Worm (Caenorhabditis elegans) whole organism, early embryonic: Measurements from ENCODE around the gene T10B9.14.

Source experiments
- B0310.2 ChIP-seq: sonication (generic microtip); optimal IDR thresholded peaks from 2 replicates; lab custom pipeline; 2016; ENCODE audit warnings: mild to moderate bottlenecking, missing genetic modification characterization, missing compliant biosample characterization
- F13C5.2 ChIP-seq: sonication (generic microtip); optimal IDR thresholded peaks from 2 replicates; lab custom pipeline; 2017; ENCODE audit warnings: mild to moderate bottlenecking, missing genetic modification characterization, inconsistent platforms, missing compliant biosample characterization
- aly-1 ChIP-seq: sonication (generic microtip); optimal IDR thresholded peaks from 2 replicates; lab custom pipeline; 2016; ENCODE audit warnings: missing genetic modification characterization, missing compliant biosample characterization
- ama-1 ChIP-seq: fragments of 150-350 bp; optimal IDR thresholded peaks from 2 replicates; lab custom pipeline; 2014
- ceh-13 ChIP-seq: fragments of 200-800 bp; sonication (Bioruptor generic); optimal IDR thresholded peaks from 2 replicates; lab custom pipeline; 2018; ENCODE audit warnings: mild to moderate bottlenecking, missing genetic modification characterization, missing compliant biosample characterization
- ceh-36 ChIP-seq: sonication (generic microtip); optimal IDR thresholded peaks from 2 replicates; lab custom pipeline; 2016; ENCODE audit warnings: missing genetic modification characterization, inconsistent platforms, missing compliant biosample characterization
- ets-7 ChIP-seq: sonication (generic microtip); optimal IDR thresholded peaks from 2 replicates; lab custom pipeline; 2016; ENCODE audit warnings: missing genotype, missing genetic modification characterization, missing compliant biosample characterization
- flt-1 ChIP-seq: fragments of 200-800 bp; sonication (Bioruptor generic); IDR thresholded peaks from 2 replicates; pipeline ENCODE4 v1.3.6; 2022; ENCODE audit warnings: missing genetic modification characterization, missing compliant biosample characterization
- hmbx-1 ChIP-seq: sonication (generic microtip); optimal IDR thresholded peaks from 2 replicates; lab custom pipeline; 2016; ENCODE audit warnings: mild to moderate bottlenecking, missing genetic modification characterization, missing compliant biosample characterization
- hmg-4 ChIP-seq: fragments of 200-800 bp; sonication (Bioruptor generic); optimal IDR thresholded peaks from 2 replicates; lab custom pipeline; 2018; ENCODE audit warnings: mild to moderate bottlenecking, missing genetic modification characterization, missing compliant biosample characterization
- hnd-1 ChIP-seq: sonication (generic microtip); optimal IDR thresholded peaks from 2 replicates; lab custom pipeline; 2016; ENCODE audit warnings: missing genetic modification characterization, missing compliant biosample characterization
- pes-1 ChIP-seq: fragments of 200-800 bp; sonication (Bioruptor generic); IDR thresholded peaks from 2 replicates; pipeline ENCODE4 v1.3.6; 2022; ENCODE audit warnings: missing genetic modification reagents, missing genetic modification characterization, missing compliant biosample characterization
- scrt-1 ChIP-seq: fragments of 200-800 bp; sonication (Bioruptor generic); IDR thresholded peaks from 2 replicates; pipeline ENCODE4 v1.3.6; 2022; ENCODE audit warnings: missing genetic modification characterization, missing compliant biosample characterization
- sea-1 ChIP-seq: fragments of 200-800 bp; sonication (Bioruptor generic); conservative IDR thresholded peaks from 2 replicates; pipeline ENCODE4 v1.3.6; 2022; ENCODE audit warnings: missing genetic modification characterization, missing compliant biosample characterization
- tbx-11 ChIP-seq: fragments of 200-800 bp; sonication (Bioruptor generic); IDR thresholded peaks from 2 replicates; pipeline ENCODE4 v1.3.6; 2022; ENCODE audit warnings: missing genetic modification characterization, missing compliant biosample characterization
- tbx-37 ChIP-seq: fragments of 200-800 bp; sonication (Bioruptor generic); conservative IDR thresholded peaks from 2 replicates; pipeline ENCODE4 v1.3.6; 2022; ENCODE audit warnings: missing genetic modification reagents, missing genetic modification characterization, missing compliant biosample characterization
- tra-4 ChIP-seq: sonication (generic microtip); optimal IDR thresholded peaks from 2 replicates; lab custom pipeline; 2017; ENCODE audit warnings: missing genetic modification characterization, missing compliant biosample characterization

Gene T10B9.14

DNA sequence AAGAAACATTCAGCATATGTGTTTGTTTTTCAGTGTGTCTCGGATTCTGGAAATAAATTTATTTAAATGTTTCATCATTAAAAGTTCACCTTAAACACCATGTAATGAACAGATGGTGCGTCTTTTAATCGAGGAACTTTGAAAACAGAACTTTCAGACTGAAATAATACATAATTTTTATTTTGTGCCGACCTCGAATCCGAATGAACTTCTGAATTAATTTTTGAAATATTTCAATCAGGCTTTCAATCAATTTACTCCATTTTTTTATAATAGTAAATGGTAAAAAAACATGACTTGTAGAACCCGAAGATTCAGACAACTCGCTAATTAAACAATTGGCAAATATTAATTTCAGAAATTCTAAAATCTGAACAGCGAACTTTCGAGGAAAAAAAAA, at the start of gene T10B9.14:
T10B9.14 (minus strand) TSS at position 101 of the 400 bp plus-strand sequence.
- TF ChIP-seq sea-1 (no peak), hnd-1 (tag; lab: Kevin White, UChicago) (no peak), ets-7 (no peak), tra-4 (tag; lab: Kevin White, UChicago) (no peak), ama-1 (lab: Kevin White, UChicago) (no peak), scrt-1 (GFP tag; lab: Robert Waterston, UW) (no peak)

DNA sequence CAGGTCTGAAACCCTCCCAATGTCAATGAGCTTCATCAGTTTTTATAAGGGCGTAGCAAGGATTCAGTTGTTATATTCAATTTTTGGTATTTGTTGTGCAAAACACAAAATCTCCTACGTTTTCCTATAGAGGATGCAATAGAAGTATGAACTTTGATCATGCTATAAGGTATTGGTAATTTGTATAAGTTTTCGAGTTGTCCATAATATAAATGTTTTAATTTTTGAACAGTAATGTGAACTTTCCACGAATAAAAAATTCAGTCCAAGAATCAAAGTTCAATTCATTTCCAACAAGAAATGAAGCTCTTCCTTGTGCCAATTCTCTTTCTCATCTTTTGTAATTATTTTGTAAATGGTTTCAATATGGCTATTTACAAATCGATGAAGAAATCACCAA, 48.8 kb upstream of the T10B9.14 start, which contains the start of gene ZK938.12:
ZK938.12 (plus strand) TSS at position 301 of the 400 bp plus-strand sequence.
- TF ChIP-seq scrt-1 (GFP tag; lab: Robert Waterston, UW) (no peak), B0310.2 (tag; lab: Kevin White, UChicago) (no peak), hnd-1 (tag; lab: Kevin White, UChicago) (no peak)

DNA sequence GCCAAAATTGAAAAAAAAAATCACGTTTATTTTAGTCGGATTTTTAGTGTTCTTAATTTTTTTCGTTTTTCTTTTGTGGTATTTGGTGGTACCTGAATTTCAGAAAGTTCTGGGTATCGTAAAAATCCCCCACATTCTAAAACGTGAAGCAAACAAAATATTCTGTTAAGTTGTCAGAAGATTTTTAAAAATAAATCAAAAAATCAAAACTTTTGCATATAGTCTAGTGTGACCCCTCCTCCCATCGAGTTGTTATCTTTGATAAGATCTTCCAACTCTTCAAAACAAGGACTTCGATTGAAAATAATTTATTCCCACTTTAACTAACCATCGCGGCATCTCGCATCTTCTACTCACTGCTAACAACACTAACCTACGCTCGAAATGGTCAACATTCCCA, 46.9 kb upstream of the T10B9.14 start, which contains the start of gene ZK938.1:
ZK938.1 (plus strand) TSS at position 301 of the 400 bp plus-strand sequence.
- TF ChIP-seq F13C5.2 (tag; lab: Kevin White, UChicago) (no peak), hnd-1 (tag; lab: Kevin White, UChicago) (no peak), hmbx-1 (no peak), scrt-1 (GFP tag; lab: Robert Waterston, UW) (no peak), hmg-4 (GFP tag; lab: Kevin White, UChicago) (no peak), pes-1 (no peak), ama-1 (lab: Kevin White, UChicago) (no peak), ceh-13 (GFP tag; lab: Kevin White, UChicago) (no peak), tbx-37 (GFP tag; lab: Robert Waterston, UW) (no peak), tbx-11 (GFP tag; lab: Robert Waterston, UW) (no peak), aly-1 (tag; lab: Kevin White, UChicago) (no peak)

DNA sequence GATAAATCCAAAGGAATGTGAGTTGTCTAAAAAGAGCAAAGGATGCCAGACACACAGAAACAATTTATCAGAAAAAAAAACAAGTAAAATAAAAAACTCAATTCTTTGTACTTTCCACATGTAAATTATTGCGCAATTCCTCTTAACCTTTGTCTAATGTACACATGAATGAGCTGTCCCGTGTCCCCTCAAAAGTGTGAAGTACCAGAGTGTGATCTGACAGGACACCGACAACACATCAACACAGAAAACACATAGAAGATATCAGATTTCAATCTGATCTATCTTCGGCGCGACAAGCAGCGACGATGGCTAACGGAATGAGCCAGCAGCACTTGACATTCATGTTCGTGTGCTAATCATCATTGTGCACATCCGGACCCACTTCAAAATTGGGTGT, 46.3 kb upstream of the T10B9.14 start:
- TF ChIP-seq hnd-1 (tag; lab: Kevin White, UChicago) (no peak), ceh-36 (tag; lab: Kevin White, UChicago) (no peak), tbx-11 (GFP tag; lab: Robert Waterston, UW) (no peak), hmbx-1 (no peak), F13C5.2 (tag; lab: Kevin White, UChicago) (no peak), aly-1 (tag; lab: Kevin White, UChicago) (no peak), sea-1 (no peak), ama-1 (lab: Kevin White, UChicago) (no peak)

DNA sequence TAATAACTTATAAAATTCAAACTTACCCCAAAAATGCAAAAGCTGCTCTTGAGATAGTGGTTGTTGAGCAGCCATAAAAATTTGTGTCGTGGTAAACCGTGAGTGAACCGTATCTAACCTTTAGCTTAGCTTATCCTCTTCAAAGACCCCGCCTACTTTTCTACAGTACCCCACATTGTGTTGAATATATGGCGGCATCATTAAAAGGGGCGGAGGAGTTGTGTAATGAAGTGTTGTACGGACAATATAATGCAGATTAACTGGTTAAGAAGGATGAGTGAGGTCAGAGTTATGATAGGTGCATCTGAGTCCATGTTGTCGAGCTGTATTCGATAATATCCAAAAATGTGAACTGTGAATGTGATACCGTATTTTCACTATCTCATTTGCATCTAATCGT, 45.6 kb upstream of the T10B9.14 start, which contains the start of gene eyg-1:
eyg-1 (minus strand) TSS at position 101 of the 400 bp plus-strand sequence.
- TF ChIP-seq aly-1 (tag; lab: Kevin White, UChicago) = no peak
- no peak for TF ChIP-seq pes-1
- no peak for TF ChIP-seq tra-4 (tag; lab: Kevin White, UChicago)
- TF ChIP-seq sea-1 = no peak
- no peak for TF ChIP-seq scrt-1 (GFP tag; lab: Robert Waterston, UW)
- no peak for TF ChIP-seq F13C5.2 (tag; lab: Kevin White, UChicago)
- TF ChIP-seq hmbx-1 = no peak
- TF ChIP-seq B0310.2 (tag; lab: Kevin White, UChicago) = no peak
- no peak for TF ChIP-seq tbx-11 (GFP tag; lab: Robert Waterston, UW)
- no peak for TF ChIP-seq tbx-37 (GFP tag; lab: Robert Waterston, UW)
- no peak for TF ChIP-seq hnd-1 (tag; lab: Kevin White, UChicago)
- no peak for TF ChIP-seq ama-1 (lab: Kevin White, UChicago)
- no peak for TF ChIP-seq flt-1 (GFP tag; lab: Robert Waterston, UW)
- TF ChIP-seq ceh-13 (GFP tag; lab: Kevin White, UChicago) = no peak
- no peak for TF ChIP-seq ceh-36 (tag; lab: Kevin White, UChicago)
- no peak for TF ChIP-seq hmg-4 (GFP tag; lab: Kevin White, UChicago)
- no peak for TF ChIP-seq ets-7

DNA sequence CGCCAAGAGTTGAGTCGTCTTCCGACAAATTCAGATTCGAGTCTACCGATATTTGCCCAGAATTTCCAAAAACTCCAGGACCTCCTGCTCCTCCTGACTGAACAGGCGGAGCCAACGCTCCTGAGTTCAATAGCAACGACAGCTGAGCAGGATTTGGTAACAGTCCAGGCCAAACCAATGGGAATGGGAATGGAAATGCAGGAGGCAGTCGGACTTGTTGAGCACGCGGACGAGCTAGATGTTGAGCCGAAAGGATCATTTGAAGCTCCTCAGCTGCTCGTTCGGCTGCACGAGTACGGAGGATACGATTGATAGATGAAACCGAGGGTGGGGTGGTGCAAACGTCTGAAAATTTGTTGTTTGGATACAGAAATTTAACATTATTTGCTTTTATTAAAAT, 44.7 kb upstream of the T10B9.14 start:
- no peak for TF ChIP-seq F13C5.2 (tag; lab: Kevin White, UChicago)
- TF ChIP-seq pes-1 = no peak
- no peak for TF ChIP-seq hmg-4 (GFP tag; lab: Kevin White, UChicago)
- no peak for TF ChIP-seq hnd-1 (tag; lab: Kevin White, UChicago)
- no peak for TF ChIP-seq B0310.2 (tag; lab: Kevin White, UChicago)
- TF ChIP-seq ama-1 (lab: Kevin White, UChicago) = no peak
- no peak for TF ChIP-seq aly-1 (tag; lab: Kevin White, UChicago)
- no peak for TF ChIP-seq ceh-36 (tag; lab: Kevin White, UChicago)

DNA sequence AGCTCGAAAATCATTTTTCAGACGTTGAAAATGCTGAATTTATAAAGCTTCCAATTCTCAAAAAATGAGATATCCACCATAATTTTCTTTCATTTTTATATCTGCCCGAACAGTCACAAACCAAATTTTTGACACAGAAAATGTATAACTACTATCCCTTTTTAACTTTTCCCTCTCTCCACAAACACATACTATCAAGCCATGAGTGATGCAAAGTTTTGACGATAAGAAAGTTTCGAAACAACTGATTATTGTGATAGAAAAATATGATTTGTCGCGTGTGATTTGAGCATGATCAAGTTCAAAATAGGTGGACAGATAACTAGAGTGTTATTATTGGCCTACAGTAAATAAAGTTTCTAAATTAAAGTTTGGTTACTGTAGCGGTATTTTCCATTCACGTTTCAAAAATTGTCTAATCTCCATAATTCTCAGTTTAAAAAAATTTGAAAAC, 25.3 kb upstream of the T10B9.14 start, which contains the start of gene cyp-13A8:
cyp-13A8 (minus strand) TSS at position 51 of the 454 bp plus-strand sequence.
- TF ChIP-seq hnd-1 (tag; lab: Kevin White, UChicago) (no peak), ama-1 (lab: Kevin White, UChicago) (no peak), sea-1 (no peak), ets-7 (no peak), hmbx-1 (no peak), scrt-1 (GFP tag; lab: Robert Waterston, UW) (no peak), tbx-37 (GFP tag; lab: Robert Waterston, UW) (no peak), B0310.2 (tag; lab: Kevin White, UChicago) (no peak), pes-1 (no peak)

DNA sequence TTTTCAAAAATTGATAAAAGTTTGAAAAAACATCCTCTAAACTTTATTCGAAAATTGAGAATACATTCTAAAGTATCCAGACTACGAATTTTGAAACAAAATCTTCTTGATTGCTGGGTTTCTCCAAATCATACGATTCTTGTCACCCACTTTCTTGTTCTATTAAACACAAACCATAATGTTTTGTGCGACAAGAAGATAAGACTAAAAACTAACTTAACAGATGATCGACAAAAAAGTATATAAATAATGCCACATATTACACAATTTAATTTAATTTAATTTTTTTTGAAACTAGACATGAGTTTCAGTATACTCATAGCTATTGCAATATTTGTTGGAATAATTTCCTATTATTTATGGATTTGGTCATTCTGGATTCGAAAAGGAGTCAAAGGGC, 21.1 kb upstream of the T10B9.14 start, which contains the start of gene cyp-13A7:
cyp-13A7 (plus strand) TSS at position 301 of the 400 bp plus-strand sequence.
- no peak for TF ChIP-seq ceh-13 (GFP tag; lab: Kevin White, UChicago)
- TF ChIP-seq scrt-1 (GFP tag; lab: Robert Waterston, UW) = no peak
- TF ChIP-seq aly-1 (tag; lab: Kevin White, UChicago) = no peak
- TF ChIP-seq hnd-1 (tag; lab: Kevin White, UChicago) = no peak
- TF ChIP-seq ceh-36 (tag; lab: Kevin White, UChicago) = no peak
- no peak for TF ChIP-seq hmg-4 (GFP tag; lab: Kevin White, UChicago)
- no peak for TF ChIP-seq ets-7
- no peak for TF ChIP-seq tbx-37 (GFP tag; lab: Robert Waterston, UW)
